Worm (Caenorhabditis elegans): ENCODE measurements around the gene F41D9.2.

The F41D9.2 gene

ce11 chrX:8381651-8382050, 3.1 kb downstream of the F41D9.2 start (continued):
- TF ChIP-seq ceh-100 (GFP tag; IDR thresholded peaks at IDR 0.05) (peak; percentile 45; the same call in 1 of the 2 replicates), hlh-12 (tag; optimal IDR thresholded peaks at IDR 0.05) (no peak), tbx-9 (tag; optimal IDR thresholded peaks at IDR 0.05; ENCODE audit: borderline replicate concordance) (no peak), efl-1 (GFP tag; optimal IDR thresholded peaks at IDR 0.05) (no peak), lag-1 (GFP tag; IDR thresholded peaks at IDR 0.05) (no peak), lir-1 (GFP tag; conservative IDR thresholded peaks at IDR 0.05) (no peak), Y53G8AR.9 (GFP tag; conservative IDR thresholded peaks at IDR 0.05) (0 out of 2 replicates have a peak, but pooled peaks have one; percentile 16), ztf-18 (tag; optimal IDR thresholded peaks at IDR 0.05) (peak; percentile 46), F10E7.11 (tag; optimal IDR thresholded peaks at IDR 0.05) (peak; percentile 26), F57C9.4 (tag; optimal IDR thresholded peaks at IDR 0.05) (no peak), snpc-1.3 (tag; optimal IDR thresholded peaks at IDR 0.05; ENCODE audit: insufficient read depth) (no peak), ceh-40 (GFP tag; IDR thresholded peaks at IDR 0.05) (0 out of 2 replicates have a peak, but pooled peaks have one; percentile 36), nfya-2 (GFP tag; IDR thresholded peaks at IDR 0.05) (no peak), Y56A3A.18 (GFP tag; IDR thresholded peaks at IDR 0.05) (0 out of 2 replicates have a peak, but pooled peaks have one; percentile 53), Y79H2A.3 (GFP tag; conservative IDR thresholded peaks at IDR 0.05) (no peak), snpc-3.4 (tag; optimal IDR thresholded peaks at IDR 0.05) (peak; percentile 74), ceh-27 (GFP tag; optimal IDR thresholded peaks at IDR 0.05) (no peak), attf-3 (GFP tag; conservative IDR thresholded peaks at IDR 0.05) (0 out of 2 replicates have a peak, but pooled peaks have one; percentile 23), B0035.1 (tag; optimal IDR thresholded peaks at IDR 0.05) (no peak), B0261.1 (tag; optimal IDR thresholded peaks at IDR 0.05) (peak; percentile 89), him-1 (tag; optimal IDR thresholded peaks at IDR 0.05) (peak; percentile 63), lin-26 (GFP tag; IDR thresholded peaks at IDR 0.05) (peak; percentile 89), rec-8 (tag; optimal IDR thresholded peaks at IDR 0.05) (peak; percentile 24 to 59), madf-6 (GFP tag; IDR thresholded peaks at IDR 0.05) (peak; percentile 49; the same call in 1 of the 2 replicates), dox-1 (GFP tag; IDR thresholded peaks at IDR 0.05) (peak; percentile 54; the same call in 1 of the 2 replicates), madf-10 (tag; optimal IDR thresholded peaks at IDR 0.05) (peak; percentile 59), F52B5.7 (tag; optimal IDR thresholded peaks at IDR 0.05) (no peak), lin-54 (GFP tag; optimal IDR thresholded peaks at IDR 0.05) (peak; percentile 24), cebp-1 (GFP tag; IDR thresholded peaks at IDR 0.05) (no peak), cebp-1 (tag; optimal IDR thresholded peaks at IDR 0.05) (peak; percentile 45), repo-1 (tag; optimal IDR thresholded peaks at IDR 0.05) (peak; percentile 58), pbrm-1 (GFP tag; IDR thresholded peaks at IDR 0.05) (peak; percentile 89), snpc-1.1 (tag; optimal IDR thresholded peaks at IDR 0.05; ENCODE audit: insufficient read depth) (no peak), xnd-1 (tag; optimal IDR thresholded peaks at IDR 0.05) (no peak), snpc-4 (GFP tag; optimal IDR thresholded peaks at IDR 0.05) (peak; percentile 65), snpc-4 (tag; optimal IDR thresholded peaks at IDR 0.05) (peak in 2 of 4 experiments; percentile 44 to 61), T07F8.4 (tag; optimal IDR thresholded peaks at IDR 0.05) (peak; percentile 43), F57A8.1 (GFP tag; optimal IDR thresholded peaks at IDR 0.05) (no peak), C06A6.2 (GFP tag; conservative IDR thresholded peaks at IDR 0.05) (no peak), madf-8 (GFP tag; conservative IDR thresholded peaks at IDR 0.05) (no peak), hmg-20 (GFP tag; IDR thresholded peaks at IDR 0.05) (0 out of 2 replicates have a peak, but pooled peaks have one; percentile 13), rcor-1 (GFP tag; IDR thresholded peaks at IDR 0.05) (0 out of 2 replicates have a peak, but pooled peaks have one; percentile 22), ztf-26 (tag; optimal IDR thresholded peaks at IDR 0.05) (no peak), tbp1 (GFP tag; optimal IDR thresholded peaks at IDR 0.05) (peak; percentile 95), nfya-1 (tag; optimal IDR thresholded peaks at IDR 0.05; ENCODE audit: borderline replicate concordance, insufficient read depth) (no peak), cebp-2 (GFP tag; IDR thresholded peaks at IDR 0.05) (no peak), ZK185.1 (tag; optimal IDR thresholded peaks at IDR 0.05; ENCODE audit: poor library complexity, severe bottlenecking) (peak; percentile 64)
